Fruit fly (Drosophila melanogaster) whole organism, wandering third instar larva: ENCODE measurements around the gene CG15404.
A peak's percentile ranks its signal among the peaks of the same experiment; 100 is the strongest.

Experiments
- Abd-B ChIP-seq: fragments of >200 bp; optimal IDR thresholded peaks from 2 replicates; lab custom pipeline; 2017; ENCODE audit warnings: missing biosample characterization, missing genetic modification characterization
- CG32264 ChIP-seq: fragments of 200-800 bp; sonication (Bioruptor generic); optimal IDR thresholded peaks from 2 replicates; lab custom pipeline; 2016; ENCODE audit warnings: missing biosample characterization, missing genetic modification characterization
- CG9705 ChIP-seq: fragments of 200-800 bp; sonication (Bioruptor generic); optimal IDR thresholded peaks from 2 replicates; lab custom pipeline; 2018; ENCODE audit warnings: missing biosample characterization, mild to moderate bottlenecking, missing genetic modification characterization
- CrebA ChIP-seq: fragments of 200-800 bp; sonication (Bioruptor generic); optimal IDR thresholded peaks from 2 replicates; lab custom pipeline; 2016; ENCODE audit warnings: missing biosample characterization, mild to moderate bottlenecking, missing genetic modification characterization, borderline replicate concordance
- Dfd ChIP-seq: fragments of >200 bp; optimal IDR thresholded peaks from 2 replicates; lab custom pipeline; 2017; ENCODE audit warnings: missing biosample characterization, missing genetic modification characterization
- GATAd ChIP-seq: sonication (Bioruptor generic); optimal IDR thresholded peaks from 2 replicates; lab custom pipeline; 2016; ENCODE audit warnings: missing biosample characterization, missing genetic modification characterization
- HLH106 ChIP-seq: fragments of 200-800 bp; optimal IDR thresholded peaks from 3 replicates; lab custom pipeline; 2019; ENCODE audit warnings: missing biosample characterization, mild to moderate bottlenecking, missing genetic modification characterization, moderate library complexity
- Hnf4 ChIP-seq: fragments of 200-800 bp; sonication (Bioruptor generic); optimal IDR thresholded peaks from 2 replicates; lab custom pipeline; 2016; ENCODE audit warnings: missing biosample characterization, mild to moderate bottlenecking, missing genetic modification characterization
- Hr78 ChIP-seq: fragments of >200 bp; optimal IDR thresholded peaks from 2 replicates; lab custom pipeline; 2017; ENCODE audit warnings: missing biosample characterization, missing genetic modification characterization
- Hr83 ChIP-seq: fragments of 200-300 bp; sonication (Bioruptor generic); optimal IDR thresholded peaks from 2 replicates; lab custom pipeline; 2016; ENCODE audit warnings: missing biosample characterization, mild to moderate bottlenecking, missing genetic modification characterization, moderate library complexity; ENCODE audit not compliant: poor library complexity, severe bottlenecking
- Jra ChIP-seq: sonication (Bioruptor generic); optimal IDR thresholded peaks from 2 replicates; lab custom pipeline; 2016; ENCODE audit warnings: missing biosample characterization, missing genetic modification characterization
- Mio ChIP-seq: sonication (Bioruptor generic); optimal IDR thresholded peaks from 2 replicates; lab custom pipeline; 2016; ENCODE audit warnings: missing biosample characterization, missing genetic modification characterization
- Myc ChIP-seq: fragments of >200 bp; optimal IDR thresholded peaks from 2 replicates; lab custom pipeline; 2017
- N ChIP-seq: fragments of >200 bp; optimal IDR thresholded peaks from 2 replicates; lab custom pipeline; 2018; ENCODE audit warnings: missing biosample characterization, missing external identifiers, missing genetic modification characterization
- OdsH ChIP-seq: fragments of 200-800 bp; sonication (Bioruptor generic); optimal IDR thresholded peaks from 2 replicates; lab custom pipeline; 2016; ENCODE audit warnings: missing biosample characterization, mild to moderate bottlenecking, missing genetic modification characterization
- Rel ChIP-seq, 2 experiments: fragments of 200-800 bp; sonication (Bioruptor generic) in 1 of 2; optimal IDR thresholded peaks; 2 replicates in 1 of 2; 3 replicates in 1 of 2; lab custom pipeline; 2016 to 2019; ENCODE audit warnings: mild to moderate bottlenecking in 2 of 2, missing biosample characterization in 2 of 2, missing genetic modification characterization in 2 of 2, moderate library complexity in 1 of 2
- Sp1 ChIP-seq: fragments of 200-800 bp; sonication (Bioruptor generic); optimal IDR thresholded peaks from 3 replicates; lab custom pipeline; 2019; ENCODE audit warnings: missing biosample characterization, mild to moderate bottlenecking, missing genetic modification characterization, moderate library complexity
- br ChIP-seq: fragments of 200-800 bp; sonication (Bioruptor generic); optimal IDR thresholded peaks from 2 replicates; lab custom pipeline; 2016; ENCODE audit warnings: missing biosample characterization, missing genetic modification characterization
- brk ChIP-seq: fragments of 200-800 bp; sonication (Bioruptor generic); optimal IDR thresholded peaks from 2 replicates; lab custom pipeline; 2016; ENCODE audit warnings: missing biosample characterization, mild to moderate bottlenecking, missing genetic modification characterization
- dl ChIP-seq, 2 experiments: fragments of 175-275, 200-275 bp in 1 of 2; fragments of 200-275 bp in 1 of 2; sonication (Bioruptor generic); optimal IDR thresholded peaks; lab custom pipeline; 2018; ENCODE audit warnings: mild to moderate bottlenecking in 2 of 2, missing biosample characterization in 2 of 2, missing genetic modification characterization in 2 of 2, moderate library complexity in 2 of 2; ENCODE audit not compliant: partially characterized antibody in 2 of 2, insufficient read depth in 1 of 2
- dmrt93B ChIP-seq: fragments of 200-800 bp; sonication (Bioruptor generic); optimal IDR thresholded peaks from 2 replicates; lab custom pipeline; 2018; ENCODE audit warnings: missing biosample characterization, mild to moderate bottlenecking, missing genetic modification characterization
- dsf ChIP-seq: sonication (Bioruptor generic); optimal IDR thresholded peaks from 2 replicates; lab custom pipeline; 2016; ENCODE audit warnings: missing biosample characterization, missing genetic modification characterization, borderline replicate concordance
- ey ChIP-seq: fragments of 200-800 bp; sonication (Bioruptor generic); optimal IDR thresholded peaks from 2 replicates; lab custom pipeline; 2016; ENCODE audit warnings: missing biosample characterization, missing genetic modification characterization
- foxo ChIP-seq, 2 experiments: fragments of 200-800 bp; sonication (Bioruptor generic); optimal IDR thresholded peaks; 2 replicates in 1 of 2; 3 replicates in 1 of 2; lab custom pipeline; 2016 to 2017; ENCODE audit warnings: missing biosample characterization in 2 of 2, missing genetic modification characterization in 2 of 2
- fru ChIP-seq: fragments of 200-800 bp; sonication (Bioruptor generic); optimal IDR thresholded peaks from 3 replicates; lab custom pipeline; 2016; ENCODE audit warnings: missing biosample characterization, mild to moderate bottlenecking, missing genetic modification characterization
- h ChIP-seq: fragments of 200-800 bp; sonication (Bioruptor generic); optimal IDR thresholded peaks from 3 replicates; lab custom pipeline; 2016; ENCODE audit warnings: missing biosample characterization, mild to moderate bottlenecking, missing genetic modification characterization
- lola ChIP-seq: fragments of >200 bp; optimal IDR thresholded peaks from 2 replicates; lab custom pipeline; 2017; ENCODE audit warnings: missing biosample characterization, missing genetic modification characterization
- pan ChIP-seq: fragments of >200 bp; optimal IDR thresholded peaks from 2 replicates; lab custom pipeline; 2017
- psq ChIP-seq: fragments of 200-800 bp; sonication (Bioruptor generic); optimal IDR thresholded peaks from 3 replicates; lab custom pipeline; 2017; ENCODE audit warnings: missing biosample characterization, mild to moderate bottlenecking, missing genetic modification characterization, moderate library complexity
- rgr ChIP-seq: fragments of 200-800 bp; sonication (Bioruptor generic); optimal IDR thresholded peaks from 3 replicates; lab custom pipeline; 2016; ENCODE audit warnings: missing biosample characterization, mild to moderate bottlenecking, missing genetic modification characterization
- sage ChIP-seq: fragments of 200-800 bp; sonication (Bioruptor generic); optimal IDR thresholded peaks from 2 replicates; lab custom pipeline; 2016; ENCODE audit warnings: missing biosample characterization, mild to moderate bottlenecking, missing genetic modification characterization
- sv ChIP-seq: fragments of 200-800 bp; sonication (Bioruptor generic); optimal IDR thresholded peaks from 3 replicates; lab custom pipeline; 2016; ENCODE audit warnings: missing biosample characterization, missing genetic modification characterization
- tai ChIP-seq: sonication (Bioruptor generic); optimal IDR thresholded peaks from 2 replicates; lab custom pipeline; 2016; ENCODE audit warnings: missing biosample characterization, missing genetic modification characterization
- usp ChIP-seq: fragments of >200 bp; optimal IDR thresholded peaks from 2 replicates; lab custom pipeline; 2017; ENCODE audit warnings: missing biosample characterization, missing genetic modification characterization

CG15404 gene

dm6 chr2L:3166710-3167109 lies 7.1 kb upstream of the CG15404 start:
- TF ChIP-seq brk (no peak), Sp1 (GFP tag; lab: Kevin White, UChicago) (no peak), CrebA (no peak), Hr78 (GFP tag; lab: Kevin White, UChicago) (no peak), Dfd (GFP tag; lab: Kevin White, UChicago) (no peak), Rel (GFP tag; optimal IDR thresholded peaks at IDR 0.05; lab: Kevin White, UChicago) (no peak), Rel (tag; optimal IDR thresholded peaks at IDR 0.05; lab: Kevin White, UChicago) (no peak), Mio (no peak), rgr (GFP tag; lab: Kevin White, UChicago) (no peak), CG9705 (GFP tag; lab: Kevin White, UChicago) (no peak), usp (GFP tag; lab: Kevin White, UChicago) (no peak), Myc (lab: Kevin White, UChicago) (no peak), dsf (no peak), sage (no peak), br (GFP tag; lab: Kevin White, UChicago) (no peak), N (GFP tag; lab: Kevin White, UChicago) (no peak), lola (GFP tag; lab: Kevin White, UChicago) (no peak), CG32264 (no peak), dl (GFP tag; optimal IDR thresholded peaks at IDR 0.05; lab: Kevin White, UChicago; ENCODE audit: insufficient read depth in 1 of 2, partially characterized antibody in 2 of 2) (no peak)

- no peak for TF ChIP-seq GATAd
- no peak for TF ChIP-seq CrebA
- no peak for TF ChIP-seq br (GFP tag; lab: Kevin White, UChicago)
- no peak for TF ChIP-seq Hr83 (GFP tag; lab: Kevin White, UChicago)
- peak; percentile 4 for TF ChIP-seq h (GFP tag; lab: Kevin White, UChicago)
- TF ChIP-seq rgr (GFP tag; lab: Kevin White, UChicago): no peak
- no peak for TF ChIP-seq Hr78 (GFP tag; lab: Kevin White, UChicago)
- no peak for TF ChIP-seq ey (GFP tag; lab: Kevin White, UChicago)
- TF ChIP-seq pan (lab: Kevin White, UChicago): no peak
- no peak for TF ChIP-seq psq (GFP tag; lab: Kevin White, UChicago)
- no peak for TF ChIP-seq Dfd (GFP tag; lab: Kevin White, UChicago)
- TF ChIP-seq lola (GFP tag; lab: Kevin White, UChicago): no peak
- TF ChIP-seq usp (GFP tag; lab: Kevin White, UChicago): no peak
- TF ChIP-seq CG32264: no peak
- TF ChIP-seq HLH106 (tag; lab: Kevin White, UChicago): no peak
- no peak for TF ChIP-seq fru (GFP tag; lab: Kevin White, UChicago)
- no peak for TF ChIP-seq Abd-B (GFP tag; lab: Kevin White, UChicago)
- TF ChIP-seq sage: peak; percentile 46
- TF ChIP-seq Mio: no peak
- TF ChIP-seq Hnf4 (GFP tag; lab: Kevin White, UChicago): peak; percentile 31
- peak; percentile 10 for TF ChIP-seq brk
- no peak for TF ChIP-seq sv (GFP tag; lab: Kevin White, UChicago)
- no peak for TF ChIP-seq dsf
- no peak for TF ChIP-seq CG9705 (GFP tag; lab: Kevin White, UChicago)
- no peak for TF ChIP-seq Sp1 (GFP tag; lab: Kevin White, UChicago)
Observed at dm6 chr2L:3170949-3171579, 2.7 kb upstream of the CG15404 start, which contains the start of gene CG44002. Gene CG44002 (minus strand): TSS chr2L:3171092.

- TF ChIP-seq dl (GFP tag; optimal IDR thresholded peaks at IDR 0.05; lab: Kevin White, UChicago; ENCODE audit: insufficient read depth in 1 of 2, partially characterized antibody in 2 of 2) (no peak), GATAd (no peak), Sp1 (GFP tag; lab: Kevin White, UChicago) (peak; percentile 14), pan (lab: Kevin White, UChicago) (no peak), HLH106 (tag; lab: Kevin White, UChicago) (no peak), Jra (no peak), sage (peak; percentile 73), rgr (GFP tag; lab: Kevin White, UChicago) (peak; percentile 2), dmrt93B (GFP tag; lab: Kevin White, UChicago) (no peak), foxo (GFP tag; optimal IDR thresholded peaks at IDR 0.05; lab: Kevin White, UChicago) (peak in 1 of 2 experiments; percentile 33), Abd-B (GFP tag; lab: Kevin White, UChicago) (no peak), br (GFP tag; lab: Kevin White, UChicago) (peak; percentile 30), Rel (GFP tag; optimal IDR thresholded peaks at IDR 0.05; lab: Kevin White, UChicago) (peak; percentile 53), Rel (tag; optimal IDR thresholded peaks at IDR 0.05; lab: Kevin White, UChicago) (no peak), fru (GFP tag; lab: Kevin White, UChicago) (peak; percentile 23), psq (GFP tag; lab: Kevin White, UChicago) (no peak), tai (GFP tag; lab: Kevin White, UChicago) (peak; percentile 55), OdsH (GFP tag; lab: Kevin White, UChicago) (peak; percentile 33), Myc (lab: Kevin White, UChicago) (no peak), brk (peak; percentile 36), ey (GFP tag; lab: Kevin White, UChicago) (no peak), Hnf4 (GFP tag; lab: Kevin White, UChicago) (peak; percentile 45), dsf (no peak), usp (GFP tag; lab: Kevin White, UChicago) (no peak), CG32264 (no peak), Mio (no peak), h (GFP tag; lab: Kevin White, UChicago) (peak; percentile 45)
Observed at dm6 chr2L:3172745-3173271, 964 bp upstream of the CG15404 start.
